Worm (Caenorhabditis elegans): Measurements from ENCODE around the gene cdc-25.4.

Gene cdc-25.4

DNA sequence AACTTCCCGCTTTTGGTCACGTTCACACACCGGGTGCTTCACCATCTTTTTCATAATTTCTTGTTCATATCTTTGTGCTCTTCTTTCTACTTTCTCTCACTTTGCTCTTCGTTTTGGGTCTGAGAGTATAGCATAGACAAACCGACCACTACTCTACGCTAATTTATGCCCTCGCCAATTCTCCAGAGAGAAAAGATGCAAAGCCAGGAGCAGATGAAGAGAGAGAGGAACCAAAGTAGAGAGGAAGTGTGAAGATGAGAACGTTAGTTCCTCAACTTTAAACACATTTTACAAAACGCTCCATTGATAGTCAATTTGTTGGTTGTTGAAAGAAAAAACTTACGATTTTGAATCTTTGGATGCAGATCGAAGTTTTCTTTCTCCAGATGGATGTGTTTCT, 21.5 kb downstream of the cdc-25.4 start:
- TF ChIP-seq C34F6.9 (tag; optimal IDR thresholded peaks at IDR 0.05) = peak; percentile 13
- TF ChIP-seq ztf-4 (tag; optimal IDR thresholded peaks at IDR 0.05) = no peak

DNA sequence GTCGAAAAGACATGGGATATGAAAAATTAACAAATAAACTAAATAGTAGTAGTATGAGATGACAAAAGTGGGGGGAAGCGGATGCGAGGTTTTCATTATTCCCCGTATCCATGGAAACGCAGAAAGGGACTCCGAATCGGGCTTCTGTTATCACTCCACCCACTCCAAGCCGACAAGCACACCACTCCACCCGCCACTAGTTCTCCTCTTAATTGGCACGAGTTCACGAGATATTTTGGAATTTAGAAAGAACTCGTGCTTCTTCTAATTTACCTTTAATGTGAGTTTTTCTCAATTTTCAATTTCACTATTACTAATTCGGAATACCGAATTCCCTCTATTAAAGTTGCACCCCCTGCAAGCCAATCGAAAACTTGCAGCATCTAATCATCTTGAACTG, 22.9 kb downstream of the cdc-25.4 start:
- TF ChIP-seq lin-11 (tag; optimal IDR thresholded peaks at IDR 0.05) (peak; percentile 0), nhr-11 (tag; optimal IDR thresholded peaks at IDR 0.05) (no peak)

DNA sequence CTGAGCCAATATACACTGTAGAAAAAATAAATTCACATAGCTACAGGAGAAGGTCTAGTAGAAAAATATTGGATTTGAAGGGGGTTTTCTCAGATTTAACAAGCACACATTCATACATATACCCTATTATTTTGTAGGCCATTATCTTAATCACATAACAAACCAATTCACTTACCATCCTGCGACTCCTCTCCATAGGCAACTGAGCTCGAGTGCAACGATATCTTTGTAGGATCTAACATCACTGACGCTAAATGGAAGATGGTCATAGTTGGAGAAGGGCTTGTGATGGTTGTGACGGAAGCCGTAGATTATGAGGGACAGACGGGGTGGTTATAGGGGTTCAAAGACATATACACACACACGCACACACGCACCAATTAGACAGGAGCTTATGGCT, 25.1 kb downstream of the cdc-25.4 start:
- TF ChIP-seq R02D3.7 (tag; optimal IDR thresholded peaks at IDR 0.05) = no peak
- TF ChIP-seq dmd-4 (tag; optimal IDR thresholded peaks at IDR 0.05) = no peak
- no peak for TF ChIP-seq mbf-1 (tag; optimal IDR thresholded peaks at IDR 0.05)
- TF ChIP-seq ama-1 (optimal IDR thresholded peaks at IDR 0.05) = no peak
- no peak for TF ChIP-seq aly-2 (tag; optimal IDR thresholded peaks at IDR 0.05)
- TF ChIP-seq peb-1 (tag; optimal IDR thresholded peaks at IDR 0.05) = no peak
- no peak for TF ChIP-seq Y55F3AM.14 (GFP tag; optimal IDR thresholded peaks at IDR 0.05)
- TF ChIP-seq skn-1 (tag; optimal IDR thresholded peaks at IDR 0.05) = no peak

DNA sequence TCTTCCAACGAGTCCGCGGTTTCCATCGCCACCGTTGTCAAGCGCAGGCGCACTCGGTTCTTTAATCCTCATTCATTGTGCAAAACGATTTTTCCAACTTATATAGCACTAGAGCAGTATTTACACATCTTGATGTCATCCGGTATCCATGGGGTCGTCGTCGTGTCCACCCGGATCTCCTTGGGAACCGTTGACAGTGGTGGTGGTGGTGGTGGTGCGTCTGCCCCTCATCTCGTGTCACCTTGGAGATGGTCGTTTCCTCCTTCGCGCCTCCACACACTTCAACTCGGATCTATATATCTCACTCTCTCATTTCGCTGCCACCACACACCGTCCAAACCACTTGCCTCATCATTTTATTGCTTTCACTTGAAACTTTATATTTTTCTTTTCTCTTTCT, 26.5 kb downstream of the cdc-25.4 start:
- no peak for TF ChIP-seq nhr-77 (tag; optimal IDR thresholded peaks at IDR 0.05)
- 0 out of 2 replicates have a peak, but pooled peaks have one; percentile 69 for TF ChIP-seq ztf-1 (GFP tag; conservative IDR thresholded peaks at IDR 0.05)

DNA sequence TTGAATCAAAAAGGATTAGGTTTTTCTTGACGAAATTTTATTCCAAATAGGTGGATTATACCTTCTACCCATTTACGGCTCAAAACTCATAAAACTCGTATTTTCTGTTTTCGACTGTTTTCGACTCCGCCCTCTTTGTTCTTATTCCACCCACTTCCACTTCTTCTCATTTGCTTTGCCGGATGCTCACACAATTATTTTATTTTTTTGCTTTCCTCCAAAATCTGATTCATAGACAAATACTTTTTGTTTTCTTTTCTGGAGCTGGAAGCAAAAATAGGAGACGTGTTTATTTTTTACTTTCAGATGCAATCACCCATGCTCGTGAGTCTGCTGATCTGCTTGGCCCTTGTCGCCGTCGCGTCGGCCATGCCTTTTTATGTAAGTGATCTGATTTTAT, 34.2 kb downstream of the cdc-25.4 start, which contains the start of gene nlp-63:
Gene nlp-63, plus strand, starts transcription at position 301 of the 400 bp plus-strand sequence.
- TF ChIP-seq sma-9 (GFP tag; optimal IDR thresholded peaks at IDR 0.05) (no peak), sma-9 (tag; optimal IDR thresholded peaks at IDR 0.05) (no peak), C34F6.9 (tag; optimal IDR thresholded peaks at IDR 0.05) (no peak), nhr-10 (tag; optimal IDR thresholded peaks at IDR 0.05) (no peak), ztf-11 (tag; optimal IDR thresholded peaks at IDR 0.05) (no peak), lin-13 (GFP tag; optimal IDR thresholded peaks at IDR 0.05) (no peak), mdl-1 (tag; optimal IDR thresholded peaks at IDR 0.05) (no peak), nhr-25 (tag; optimal IDR thresholded peaks at IDR 0.05) (no peak), nhr-6 (tag; optimal IDR thresholded peaks at IDR 0.05) (no peak), ZK546.5 (tag; optimal IDR thresholded peaks at IDR 0.05) (no peak), ztf-4 (tag; optimal IDR thresholded peaks at IDR 0.05) (no peak), sma-3 (GFP tag; optimal IDR thresholded peaks at IDR 0.05) (no peak), unc-55 (GFP tag; optimal IDR thresholded peaks at IDR 0.05) (no peak), egl-27 (tag; optimal IDR thresholded peaks at IDR 0.05) (no peak)

DNA sequence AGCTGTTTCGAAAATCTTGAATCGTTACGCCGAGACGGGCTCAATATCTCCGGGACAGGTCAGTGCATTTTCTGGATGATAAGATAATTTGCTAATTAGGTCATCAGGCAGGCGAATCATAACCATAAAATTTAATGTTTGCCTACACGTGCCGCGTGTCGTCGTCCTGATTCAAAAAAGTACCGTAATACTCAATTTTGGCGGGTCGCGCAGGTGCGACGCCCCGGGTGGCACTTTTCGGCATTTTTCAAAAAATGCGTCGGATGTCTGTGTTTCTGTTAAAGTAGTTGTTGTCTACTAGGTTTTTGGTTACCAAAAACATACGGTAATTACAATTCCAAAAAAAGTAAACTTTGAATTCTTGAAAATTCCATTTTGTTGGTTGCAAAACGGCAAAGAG, 41.8 kb downstream of the cdc-25.4 start:
- TF ChIP-seq ZK546.5 (tag; optimal IDR thresholded peaks at IDR 0.05) (no peak), snpc-4 (tag; optimal IDR thresholded peaks at IDR 0.05) (no peak), mab-5 (tag; optimal IDR thresholded peaks at IDR 0.05) (no peak), aly-2 (tag; optimal IDR thresholded peaks at IDR 0.05) (no peak), sma-9 (GFP tag; optimal IDR thresholded peaks at IDR 0.05) (no peak), sma-9 (tag; optimal IDR thresholded peaks at IDR 0.05) (no peak), crh-2 (tag; optimal IDR thresholded peaks at IDR 0.05) (no peak), Y55F3AM.14 (GFP tag; optimal IDR thresholded peaks at IDR 0.05) (no peak), fos-1 (tag; optimal IDR thresholded peaks at IDR 0.05) (no peak), nhr-6 (tag; optimal IDR thresholded peaks at IDR 0.05) (no peak), unc-55 (GFP tag; optimal IDR thresholded peaks at IDR 0.05) (no peak), lsy-2 (tag; optimal IDR thresholded peaks at IDR 0.05) (no peak), nhr-77 (tag; optimal IDR thresholded peaks at IDR 0.05) (no peak), unc-62 (GFP tag; optimal IDR thresholded peaks at IDR 0.05) (no peak), mbf-1 (tag; optimal IDR thresholded peaks at IDR 0.05) (no peak), alr-1 (tag; optimal IDR thresholded peaks at IDR 0.05) (no peak), skn-1 (tag; optimal IDR thresholded peaks at IDR 0.05) (no peak), nhr-129 (tag; optimal IDR thresholded peaks at IDR 0.05) (no peak), elt-3 (tag; optimal IDR thresholded peaks at IDR 0.05) (no peak), dmd-4 (tag; optimal IDR thresholded peaks at IDR 0.05) (no peak)

Data from whole organism, L2 larva.